Fruit fly (Drosophila melanogaster) whole organism, wandering third instar larva: ENCODE results near the gene shd.

Experiments
- OdsH ChIP-seq: fragments of 200-800 bp; sonication (Bioruptor generic); optimal IDR thresholded peaks from 2 replicates; lab custom pipeline; 2016; ENCODE audit warnings: missing biosample characterization, mild to moderate bottlenecking, missing genetic modification characterization
- dmrt93B ChIP-seq: fragments of 200-800 bp; sonication (Bioruptor generic); optimal IDR thresholded peaks from 2 replicates; lab custom pipeline; 2018; ENCODE audit warnings: missing biosample characterization, mild to moderate bottlenecking, missing genetic modification characterization
- psq ChIP-seq: fragments of 200-800 bp; sonication (Bioruptor generic); optimal IDR thresholded peaks from 3 replicates; lab custom pipeline; 2017; ENCODE audit warnings: missing biosample characterization, mild to moderate bottlenecking, missing genetic modification characterization, moderate library complexity

DNA sequence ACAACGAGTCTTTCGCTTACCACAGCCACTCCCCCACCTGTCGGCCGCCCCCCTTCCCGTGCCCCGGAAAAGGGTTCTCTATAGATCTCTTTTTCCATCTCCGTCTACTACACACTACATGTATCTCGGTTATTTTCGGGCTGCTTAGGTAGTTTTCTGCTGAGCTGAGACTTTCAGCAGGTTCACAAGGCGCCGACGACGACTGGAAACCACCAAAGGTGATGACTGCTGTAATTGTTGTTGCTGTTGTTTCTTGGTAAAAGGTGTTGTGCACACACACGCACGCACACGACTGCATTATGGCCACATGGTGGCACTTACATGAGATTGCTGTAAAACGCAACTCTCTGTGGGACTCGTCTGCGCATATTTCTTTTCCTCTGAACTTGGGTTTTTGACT is 29.4 kb downstream of the shd start:
- no peak for TF ChIP-seq psq (GFP tag; lab: Kevin White, UChicago)
- TF ChIP-seq dmrt93B (GFP tag; lab: Kevin White, UChicago) = no peak
- no peak for TF ChIP-seq OdsH
